Fruit fly (Drosophila melanogaster): ENCODE results near the gene CG42464.
A peak's percentile ranks its signal among the peaks of the same experiment; 100 is the strongest.

The CG42464 gene

DNA sequence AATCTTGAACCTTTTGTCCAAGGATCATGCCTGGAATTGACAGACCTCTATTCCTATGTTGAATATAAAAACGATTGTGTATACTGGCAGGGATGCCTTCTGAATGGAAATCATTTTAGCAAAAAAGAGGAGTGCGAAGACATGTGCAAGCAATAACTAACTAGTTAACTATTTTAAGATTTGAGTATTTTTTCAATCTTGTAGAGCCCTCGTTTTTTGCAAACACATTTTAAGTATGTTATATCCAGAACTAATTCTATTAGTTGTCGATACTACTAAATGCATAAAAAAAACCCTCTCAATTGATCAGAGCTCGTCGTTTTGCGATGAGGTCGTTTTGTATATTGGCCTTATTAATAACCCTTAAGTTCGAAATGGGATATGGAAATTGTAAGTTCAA lies 1.1 kb downstream of the CG42464 start, which contains the start of gene Sfp24C1:
Gene Sfp24C1, plus strand, starts transcription at position 301 of the 400 bp plus-strand sequence.
- no peak for TF ChIP-seq CG4282 (GFP tag; optimal IDR thresholded peaks at IDR 0.05)
- TF ChIP-seq Stat92E (GFP tag; optimal IDR thresholded peaks at IDR 0.05) = no peak
- no peak for TF ChIP-seq Sry-δ (GFP tag; optimal IDR thresholded peaks at IDR 0.05)
- no peak for TF ChIP-seq CG6791 (GFP tag; IDR thresholded peaks at IDR 0.05; ENCODE audit: partially characterized antibody)

DNA sequence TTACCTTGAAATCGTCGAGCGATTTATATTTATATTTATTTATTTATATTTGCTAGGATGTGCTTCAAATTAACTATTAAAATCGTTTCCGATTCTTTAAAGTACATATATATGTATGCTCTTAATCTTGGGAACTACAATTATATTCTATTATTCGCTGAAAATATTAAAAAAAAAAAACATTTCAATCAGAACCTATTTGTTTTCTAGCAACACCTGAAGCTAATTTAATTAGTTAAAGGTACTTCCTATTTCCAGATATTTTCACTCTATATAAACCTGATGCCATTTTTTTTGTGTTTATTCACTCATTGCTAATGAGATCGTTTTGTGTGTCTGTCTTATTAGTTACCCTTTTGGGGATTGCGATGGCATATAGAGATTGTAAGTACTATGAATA lies 1.7 kb downstream of the CG42464 start, which contains the start of gene CG42467:
Gene CG42467, plus strand, starts transcription at position 301 of the 400 bp plus-strand sequence.
- TF ChIP-seq CG34422 (GFP tag; IDR thresholded peaks at IDR 0.05) = no peak
- no peak for TF ChIP-seq cas (GFP tag; IDR thresholded peaks at IDR 0.05)
- no peak for TF ChIP-seq Dek (tag; optimal IDR thresholded peaks at IDR 0.05)
- no peak for TF ChIP-seq CG5180 (GFP tag; optimal IDR thresholded peaks at IDR 0.05)
- no peak for TF ChIP-seq sr (GFP tag; IDR thresholded peaks at IDR 0.05)
- TF ChIP-seq CG6272 (GFP tag; IDR thresholded peaks at IDR 0.05) = no peak
- TF ChIP-seq CG12071 (GFP tag; optimal IDR thresholded peaks at IDR 0.05) = no peak
- no peak for TF ChIP-seq hth (optimal IDR thresholded peaks at IDR 0.05)
- TF ChIP-seq CG7839 (tag; optimal IDR thresholded peaks at IDR 0.05) = no peak
- no peak for TF ChIP-seq D (optimal IDR thresholded peaks at IDR 0.05)
- no peak for TF ChIP-seq D (GFP tag; optimal IDR thresholded peaks at IDR 0.05)
- TF ChIP-seq CG17359 (tag; optimal IDR thresholded peaks at IDR 0.05) = no peak
- TF ChIP-seq schlank (tag; optimal IDR thresholded peaks at IDR 0.05) = no peak
- no peak for TF ChIP-seq chif (GFP tag; optimal IDR thresholded peaks at IDR 0.05)
- TF ChIP-seq CG13296 (GFP tag; optimal IDR thresholded peaks at IDR 0.05) = no peak

DNA sequence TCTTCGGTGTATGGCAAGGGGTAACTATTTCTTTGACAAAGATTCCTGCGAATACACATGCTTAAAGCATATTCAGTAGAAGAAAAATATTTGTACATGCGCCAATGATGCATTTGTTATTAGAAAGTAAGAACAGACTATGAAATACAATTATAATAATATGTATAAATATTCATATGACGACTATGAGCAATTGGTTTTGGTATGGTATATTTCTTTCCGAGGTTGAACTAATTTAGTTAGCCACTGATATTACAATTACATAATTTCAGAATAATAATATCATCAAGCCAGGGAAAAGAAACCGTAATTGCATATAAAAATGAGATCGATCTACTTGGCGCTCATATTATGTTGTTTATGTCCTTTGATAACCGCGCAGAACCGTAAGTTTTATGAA lies 2.3 kb downstream of the CG42464 start, which contains the start of gene CG43145:
Gene CG43145, plus strand, starts transcription at position 301 of the 400 bp plus-strand sequence.
- TF ChIP-seq CG15696 (tag; optimal IDR thresholded peaks at IDR 0.05) (no peak), bcd (GFP tag; optimal IDR thresholded peaks at IDR 0.05) (no peak), pfk (GFP tag; optimal IDR thresholded peaks at IDR 0.05) (no peak), bigmax (GFP tag; optimal IDR thresholded peaks at IDR 0.05) (no peak), CG10462 (GFP tag; optimal IDR thresholded peaks at IDR 0.05) (no peak), Nf-YB (GFP tag; optimal IDR thresholded peaks at IDR 0.05) (no peak), D19A (tag; optimal IDR thresholded peaks at IDR 0.05) (no peak), CG15514 (GFP tag; optimal IDR thresholded peaks at IDR 0.05) (no peak), jigr1 (GFP tag; IDR thresholded peaks at IDR 0.05) (no peak), btn (GFP tag; optimal IDR thresholded peaks at IDR 0.05) (no peak), knrl (GFP tag; IDR thresholded peaks at IDR 0.05; ENCODE audit: partially characterized antibody) (no peak), CG2116 (GFP tag; optimal IDR thresholded peaks at IDR 0.05) (no peak), zen (tag; optimal IDR thresholded peaks at IDR 0.05) (no peak), tap (tag; optimal IDR thresholded peaks at IDR 0.05) (no peak)

DNA sequence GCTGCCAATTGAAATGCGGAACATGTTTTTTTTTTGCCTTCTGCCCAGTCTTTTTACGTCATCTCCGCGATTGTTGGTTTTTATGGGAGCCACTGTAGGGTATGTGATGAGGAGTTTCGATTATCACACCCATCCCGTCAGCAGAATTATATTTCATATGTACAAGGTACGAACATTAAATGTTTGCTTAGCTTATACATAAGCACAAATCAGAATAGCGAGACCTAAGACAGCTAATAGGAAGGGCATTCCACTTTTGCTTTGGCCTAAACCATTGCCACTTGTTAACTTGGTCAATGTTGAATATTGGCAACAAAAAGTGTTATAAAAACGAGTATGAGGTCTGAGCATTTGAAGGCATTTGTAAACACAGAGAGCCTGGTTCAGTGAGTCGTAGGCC lies 4.0 kb downstream of the CG42464 start, which contains the start of gene CG2816:
Gene CG2816, plus strand, starts transcription at position 400 of the 400 bp plus-strand sequence.
- TF ChIP-seq NC2α (GFP tag; optimal IDR thresholded peaks at IDR 0.05) (no peak), CG30431 (GFP tag; optimal IDR thresholded peaks at IDR 0.05) (peak; percentile 6), Lhr (GFP tag; optimal IDR thresholded peaks at IDR 0.05) (no peak), ap (GFP tag; IDR thresholded peaks at IDR 0.05) (peak; percentile 69), E2f1 (GFP tag; IDR thresholded peaks at IDR 0.05) (0 out of 2 replicates have a peak, but pooled peaks have one; percentile 33), CG17802 (tag; optimal IDR thresholded peaks at IDR 0.05) (no peak), CHES-1-like (GFP tag; optimal IDR thresholded peaks at IDR 0.05) (peak; percentile 79), ato (GFP tag; IDR thresholded peaks at IDR 0.05; ENCODE audit: partially characterized antibody) (no peak), ems (GFP tag; optimal IDR thresholded peaks at IDR 0.05) (peak; percentile 68), CG4360 (GFP tag; IDR thresholded peaks at IDR 0.05) (no peak), CG10274 (GFP tag; optimal IDR thresholded peaks at IDR 0.05) (peak; percentile 88), lilli (GFP tag; optimal IDR thresholded peaks at IDR 0.05) (peak; percentile 93), gem (tag; optimal IDR thresholded peaks at IDR 0.05) (peak; percentile 81), CG12155 (GFP tag; optimal IDR thresholded peaks at IDR 0.05) (peak; percentile 29), pnt (GFP tag; optimal IDR thresholded peaks at IDR 0.05) (no peak)

Data from whole organism, embryonic.